Fruit fly (Drosophila melanogaster): ENCODE results near the gene Dyro.
A peak's percentile ranks its signal among the peaks of the same experiment; 100 is the strongest.

Gene Dyro

dm6 chr3L:11286603-11287011 is 9.1 kb downstream of the Dyro start (continued):
- no peak for TF ChIP-seq grn (GFP tag; optimal IDR thresholded peaks at IDR 0.05)
- TF ChIP-seq TFAM (GFP tag; optimal IDR thresholded peaks at IDR 0.05): no peak
- TF ChIP-seq Hmx (GFP tag; optimal IDR thresholded peaks at IDR 0.05): no peak
- no peak for TF ChIP-seq CG7357 (GFP tag; IDR thresholded peaks at IDR 0.05)
- TF ChIP-seq gce (GFP tag; IDR thresholded peaks at IDR 0.05): no peak
- no peak for TF ChIP-seq seq (GFP tag; IDR thresholded peaks at IDR 0.05)
- TF ChIP-seq CG18476 (GFP tag; optimal IDR thresholded peaks at IDR 0.05): no peak
- peak; percentile 4 for TF ChIP-seq Hsf (GFP tag; optimal IDR thresholded peaks at IDR 0.05)
- peak; percentile 8 for TF ChIP-seq CG4707 (GFP tag; optimal IDR thresholded peaks at IDR 0.05)
- TF ChIP-seq Mad (GFP tag; optimal IDR thresholded peaks at IDR 0.05): no peak
- no peak for TF ChIP-seq B-H1 (GFP tag; IDR thresholded peaks at IDR 0.05)
- no peak for TF ChIP-seq CG30020 (tag; optimal IDR thresholded peaks at IDR 0.05)
- TF ChIP-seq CG2116 (GFP tag; optimal IDR thresholded peaks at IDR 0.05): peak; percentile 25
- TF ChIP-seq tap (tag; optimal IDR thresholded peaks at IDR 0.05): no peak
- TF ChIP-seq CG15479 (GFP tag; optimal IDR thresholded peaks at IDR 0.05): no peak
- no peak for TF ChIP-seq CG8478 (optimal IDR thresholded peaks at IDR 0.05)
- TF ChIP-seq phol (tag; optimal IDR thresholded peaks at IDR 0.05): no peak
- no peak for TF ChIP-seq CG33213 (GFP tag; optimal IDR thresholded peaks at IDR 0.05)
- TF ChIP-seq CG10959 (GFP tag; IDR thresholded peaks at IDR 0.05): no peak
- no peak for TF ChIP-seq HLH54F (GFP tag; optimal IDR thresholded peaks at IDR 0.05)
- TF ChIP-seq fu2 (GFP tag; optimal IDR thresholded peaks at IDR 0.05): no peak
- no peak for TF ChIP-seq CG11560 (tag; IDR thresholded peaks at IDR 0.05)
- no peak for TF ChIP-seq nerfin-2 (GFP tag; IDR thresholded peaks at IDR 0.05; ENCODE audit: partially characterized antibody)
- TF ChIP-seq CG2129 (GFP tag; IDR thresholded peaks at IDR 0.05; ENCODE audit: partially characterized antibody): no peak
- TF ChIP-seq crol (GFP tag; IDR thresholded peaks at IDR 0.05): no peak
- no peak for TF ChIP-seq CG4328 (GFP tag; optimal IDR thresholded peaks at IDR 0.05)
- peak; percentile 7 for TF ChIP-seq CG13775 (GFP tag; optimal IDR thresholded peaks at IDR 0.05)
- no peak for TF ChIP-seq so (GFP tag; IDR thresholded peaks at IDR 0.05)
- no peak for TF ChIP-seq kay (GFP tag; optimal IDR thresholded peaks at IDR 0.05)
- no peak for TF ChIP-seq CG3163 (GFP tag; optimal IDR thresholded peaks at IDR 0.05)
- no peak for TF ChIP-seq Sin3A (optimal IDR thresholded peaks at IDR 0.05)
- TF ChIP-seq CG11247 (GFP tag; IDR thresholded peaks at IDR 0.05): no peak
- TF ChIP-seq Oli (tag; optimal IDR thresholded peaks at IDR 0.05): no peak
- peak; percentile 6 for TF ChIP-seq unpg (GFP tag; optimal IDR thresholded peaks at IDR 0.05)
- TF ChIP-seq Atf-2 (GFP tag; optimal IDR thresholded peaks at IDR 0.05): no peak
- TF ChIP-seq Hr3 (GFP tag; optimal IDR thresholded peaks at IDR 0.05): no peak
- no peak for TF ChIP-seq cwo (GFP tag; optimal IDR thresholded peaks at IDR 0.05)
- no peak for TF ChIP-seq HmgD (GFP tag; optimal IDR thresholded peaks at IDR 0.05)
- TF ChIP-seq wdn (GFP tag; IDR thresholded peaks at IDR 0.05): no peak
- no peak for TF ChIP-seq Lhr (GFP tag; optimal IDR thresholded peaks at IDR 0.05)
- TF ChIP-seq fd96Cb (tag; optimal IDR thresholded peaks at IDR 0.05): no peak
- no peak for TF ChIP-seq CG12155 (GFP tag; optimal IDR thresholded peaks at IDR 0.05)
- no peak for TF ChIP-seq tna (GFP tag; IDR thresholded peaks at IDR 0.05; ENCODE audit: partially characterized antibody)
- no peak for TF ChIP-seq MTF-1 (GFP tag; optimal IDR thresholded peaks at IDR 0.05; ENCODE audit: borderline replicate concordance)
- no peak for TF ChIP-seq CG12299 (tag; optimal IDR thresholded peaks at IDR 0.05)
- no peak for TF ChIP-seq Abd-B (GFP tag; optimal IDR thresholded peaks at IDR 0.05)
- TF ChIP-seq pan (optimal IDR thresholded peaks at IDR 0.05): no peak
- TF ChIP-seq pan (GFP tag; optimal IDR thresholded peaks at IDR 0.05 in 1 of 2, IDR thresholded peaks at IDR 0.05 in 1 of 2): no peak
- no peak for TF ChIP-seq stc (GFP tag; IDR thresholded peaks at IDR 0.05)
- TF ChIP-seq Trl (optimal IDR thresholded peaks at IDR 0.05): no peak
- TF ChIP-seq Trl (GFP tag; optimal IDR thresholded peaks at IDR 0.05): no peak
- no peak for TF ChIP-seq CG11695 (GFP tag; IDR thresholded peaks at IDR 0.05)
- TF ChIP-seq CG4282 (GFP tag; optimal IDR thresholded peaks at IDR 0.05): no peak
- TF ChIP-seq Dbx (GFP tag; IDR thresholded peaks at IDR 0.05): no peak

Measured in whole organism, embryonic.